Fruit fly (Drosophila melanogaster): Measurements from ENCODE around the gene Hsc20.

- TF ChIP-seq Myc (optimal IDR thresholded peaks at IDR 0.05) = no peak
- no peak for TF ChIP-seq br (GFP tag; optimal IDR thresholded peaks at IDR 0.05)
Observed at dm6 chr3L:16268106-16268733, 35.3 kb downstream of the Hsc20 start, which contains the start of gene CG4950.
